Worm (Caenorhabditis elegans) whole organism, L4/young adult: ENCODE measurements around the gene F32A5.4.

Experiments
- dao-5 ChIP-seq: sonication (generic microtip); optimal IDR thresholded peaks from 2 replicates; lab custom pipeline; 2016; ENCODE audit warnings: missing genotype, missing genetic modification characterization, moderate library complexity, missing compliant biosample characterization
- him-1 ChIP-seq: sonication (generic microtip); optimal IDR thresholded peaks from 2 replicates; lab custom pipeline; 2016; ENCODE audit warnings: missing genotype, missing genetic modification reagents, missing genetic modification characterization, missing compliant biosample characterization

DNA sequence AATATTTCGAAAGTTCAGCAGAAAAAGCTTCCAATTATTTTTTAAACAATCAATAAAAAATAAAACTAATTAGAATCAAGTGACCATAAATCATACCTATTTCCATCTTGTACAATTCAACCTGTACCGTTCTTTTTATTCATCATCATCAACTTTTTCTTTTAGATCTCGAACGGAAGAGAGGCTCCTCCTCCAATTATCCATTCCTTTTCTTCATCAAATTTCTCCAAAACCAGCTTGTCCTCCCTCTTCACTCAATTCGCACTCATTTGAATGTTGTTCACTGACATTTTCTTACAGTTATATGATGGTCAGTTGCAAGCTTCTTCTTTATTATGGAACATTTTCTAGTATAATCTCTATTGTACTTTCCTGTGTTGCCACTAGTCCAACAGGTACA lies 32.9 kb downstream of the F32A5.4 start, which contains the start of gene C30G12.4:
- TF ChIP-seq him-1 (tag; lab: Kevin White, UChicago), result no peak
- TF ChIP-seq dao-5 (tag; lab: Kevin White, UChicago), result no peak
